Worm (Caenorhabditis elegans): Measurements from ENCODE around the gene plrg-1.

The plrg-1 gene

DNA sequence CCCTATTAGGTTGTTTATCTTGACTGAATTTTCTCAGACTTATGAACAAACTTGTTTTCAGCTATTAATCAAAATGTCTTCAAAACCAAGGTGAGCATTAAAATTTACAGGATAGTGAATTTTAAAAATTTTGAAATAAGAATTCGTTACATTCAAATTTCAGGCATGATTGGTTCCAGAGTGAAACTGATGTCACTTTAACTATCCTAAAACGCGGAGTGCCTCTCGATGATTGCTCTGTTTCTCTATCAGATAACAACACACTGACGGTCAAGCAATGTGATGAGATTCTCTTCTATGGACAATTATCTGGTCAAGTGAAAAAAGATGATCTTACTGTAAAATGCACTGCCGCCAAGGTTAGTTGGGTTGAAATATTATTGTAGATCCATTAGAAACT lies 36.3 kb downstream of the plrg-1 start, which contains the start of gene D1054.3:
Gene D1054.3 (plus strand): TSS at position 62 of the 400 bp plus-strand sequence.
- no peak for TF ChIP-seq dao-5 (tag; optimal IDR thresholded peaks at IDR 0.05)
- no peak for TF ChIP-seq him-1 (tag; optimal IDR thresholded peaks at IDR 0.05)
- TF ChIP-seq W03F9.2 (tag; optimal IDR thresholded peaks at IDR 0.05): no peak

- TF ChIP-seq dao-5 (tag; optimal IDR thresholded peaks at IDR 0.05) (no peak), W03F9.2 (tag; optimal IDR thresholded peaks at IDR 0.05) (peak; percentile 48)
Observed at ce11 chrV:10770026-10770425, 37.7 kb downstream of the plrg-1 start, which contains the start of the genes D1054.1 and pas-2. TSS of gene D1054.1 (minus strand) at chrV:10770217. TSS of gene pas-2 (plus strand) at chrV:10770368.

DNA sequence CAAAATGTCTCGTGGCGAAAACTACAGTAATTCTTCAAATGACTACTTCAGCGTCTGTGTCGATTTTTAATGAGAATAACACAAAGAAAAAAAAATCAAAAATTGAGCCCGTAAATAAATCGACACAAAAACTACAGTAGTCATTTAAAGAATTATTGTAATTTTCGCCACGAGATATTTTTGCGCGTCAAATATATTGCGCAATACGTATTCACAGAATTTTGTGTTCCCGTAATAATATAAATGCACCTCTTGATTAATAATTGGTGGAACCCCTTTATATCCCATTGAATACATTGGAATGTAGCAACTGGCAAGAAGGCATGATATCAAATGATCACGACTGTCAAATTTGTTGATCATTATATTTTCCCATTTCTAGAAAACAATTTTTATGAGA lies 38.8 kb downstream of the plrg-1 start:
- TF ChIP-seq dao-5 (tag; optimal IDR thresholded peaks at IDR 0.05) (no peak), him-1 (tag; optimal IDR thresholded peaks at IDR 0.05) (no peak), W03F9.2 (tag; optimal IDR thresholded peaks at IDR 0.05) (no peak)

- TF ChIP-seq W03F9.2 (tag; optimal IDR thresholded peaks at IDR 0.05): no peak
- TF ChIP-seq him-1 (tag; optimal IDR thresholded peaks at IDR 0.05): no peak
- TF ChIP-seq dao-5 (tag; optimal IDR thresholded peaks at IDR 0.05): no peak
Observed at ce11 chrV:10764066-10764465, 43.6 kb downstream of the plrg-1 start, which contains the start of gene ocr-1. TSS of gene ocr-1 (plus strand) at chrV:10764366.

DNA sequence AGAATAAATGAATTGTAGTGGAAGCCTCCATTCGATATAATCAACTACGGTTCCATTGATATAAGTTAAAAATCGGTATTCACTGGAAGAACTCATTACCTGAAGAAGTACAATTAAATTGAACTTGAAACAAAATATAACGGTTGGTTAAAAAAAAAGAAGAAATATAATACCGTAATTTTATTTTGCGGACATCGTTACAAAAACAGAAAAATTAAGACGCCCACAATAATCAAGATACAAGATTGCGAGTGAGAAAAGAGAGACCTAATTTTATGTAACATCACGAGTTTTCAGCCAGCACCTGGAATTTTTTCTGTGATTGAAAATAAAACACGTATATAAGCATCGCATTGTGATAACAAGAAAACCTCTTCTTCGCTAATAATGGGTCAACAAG lies 45.0 kb downstream of the plrg-1 start, which contains the start of gene sre-6:
Gene sre-6 (minus strand): TSS at position 101 of the 400 bp plus-strand sequence.
- no peak for TF ChIP-seq dao-5 (tag; optimal IDR thresholded peaks at IDR 0.05)
- no peak for TF ChIP-seq W03F9.2 (tag; optimal IDR thresholded peaks at IDR 0.05)
- no peak for TF ChIP-seq him-1 (tag; optimal IDR thresholded peaks at IDR 0.05)

DNA sequence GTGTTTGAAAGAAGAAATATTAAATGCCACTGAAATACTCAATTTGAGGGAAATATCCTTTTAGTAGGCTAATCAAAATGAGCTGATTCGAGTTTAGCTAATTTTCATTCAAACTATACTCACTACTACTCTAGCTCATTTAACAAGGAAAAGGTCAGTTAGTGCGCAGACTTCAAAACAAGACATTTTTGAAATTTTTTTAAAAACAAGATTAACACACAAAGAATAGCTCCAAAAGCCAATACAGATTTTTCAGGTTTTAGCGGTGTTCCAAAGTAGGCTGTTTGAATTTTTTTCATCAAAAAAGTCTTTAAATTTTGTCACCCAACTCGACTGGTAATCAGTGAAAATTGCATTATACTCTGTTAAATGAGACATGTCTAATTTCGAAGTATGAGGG lies 46.9 kb downstream of the plrg-1 start:
- TF ChIP-seq dao-5 (tag; optimal IDR thresholded peaks at IDR 0.05): no peak
- TF ChIP-seq W03F9.2 (tag; optimal IDR thresholded peaks at IDR 0.05): no peak
- TF ChIP-seq him-1 (tag; optimal IDR thresholded peaks at IDR 0.05): no peak

- TF ChIP-seq him-1 (tag; optimal IDR thresholded peaks at IDR 0.05) (no peak), dao-5 (tag; optimal IDR thresholded peaks at IDR 0.05) (no peak), W03F9.2 (tag; optimal IDR thresholded peaks at IDR 0.05) (no peak)
Observed at ce11 chrV:10758658-10759057, 49.1 kb downstream of the plrg-1 start, which contains the start of gene F28H7.8. TSS of gene F28H7.8 (plus strand) at chrV:10758958.

- TF ChIP-seq W03F9.2 (tag; optimal IDR thresholded peaks at IDR 0.05) (no peak), him-1 (tag; optimal IDR thresholded peaks at IDR 0.05) (no peak), dao-5 (tag; optimal IDR thresholded peaks at IDR 0.05) (no peak)
Observed at ce11 chrV:10757128-10757527, 50.6 kb downstream of the plrg-1 start.

DNA sequence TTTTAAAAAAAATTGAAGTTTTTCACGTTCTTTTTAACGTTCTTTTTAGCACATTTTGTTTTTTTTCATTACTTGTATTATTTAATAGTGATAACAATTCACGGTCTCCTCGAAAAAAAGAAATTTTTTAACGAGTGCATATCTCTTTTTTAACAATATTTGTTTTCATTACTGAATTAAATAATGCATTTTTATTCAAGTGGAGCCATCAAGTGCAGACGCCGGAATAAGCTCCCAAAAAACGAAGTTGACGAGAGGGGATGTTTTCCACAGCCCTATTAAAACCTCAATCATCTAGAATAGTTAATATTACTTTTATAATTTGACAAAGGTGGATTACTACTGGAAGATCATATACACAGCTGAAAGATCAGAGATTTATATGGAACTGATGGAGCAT lies 51.0 kb downstream of the plrg-1 start, which contains the start of gene irld-6:
Gene irld-6 (minus strand): TSS at position 101 of the 400 bp plus-strand sequence.
- TF ChIP-seq dao-5 (tag; optimal IDR thresholded peaks at IDR 0.05): no peak
- TF ChIP-seq W03F9.2 (tag; optimal IDR thresholded peaks at IDR 0.05): no peak
- TF ChIP-seq him-1 (tag; optimal IDR thresholded peaks at IDR 0.05): no peak

Data from whole organism, L4/young adult.